Worm (Caenorhabditis elegans) whole organism, dauer: ENCODE data around the gene C46F9.5.

Experiments
- unc-62 ChIP-seq: sonication (generic microtip); optimal IDR thresholded peaks from 2 replicates; lab custom pipeline; 2017; ENCODE audit warnings: missing biosample characterization, missing genetic modification reagents, missing genetic modification characterization

The C46F9.5 gene

ce11 chrII:1882705-1883104, 12.7 kb upstream of the C46F9.5 start, which contains the start of gene math-5:
TSS of gene math-5 (minus strand) at chrII:1882805.
- TF ChIP-seq unc-62 (GFP tag; lab: Kevin White, UChicago): no peak

- TF ChIP-seq unc-62 (GFP tag; lab: Kevin White, UChicago): no peak
Measured at ce11 chrII:1884635-1885034, 10.7 kb upstream of the C46F9.5 start, which contains the start of gene math-6. TSS of gene math-6 (minus strand) at chrII:1884735.

ce11 chrII:1886379-1886778, 9.0 kb upstream of the C46F9.5 start, which contains the start of gene math-7:
TSS of gene math-7 (minus strand) at chrII:1886479.
- no peak for TF ChIP-seq unc-62 (GFP tag; lab: Kevin White, UChicago)

ce11 chrII:1889071-1889470, 6.3 kb upstream of the C46F9.5 start, which contains the start of gene math-8:
TSS of gene math-8 (minus strand) at chrII:1889171.
- no peak for TF ChIP-seq unc-62 (GFP tag; lab: Kevin White, UChicago)

- TF ChIP-seq unc-62 (GFP tag; lab: Kevin White, UChicago): no peak
Measured at ce11 chrII:1890682-1891081, 4.7 kb upstream of the C46F9.5 start, which contains the start of gene math-9. TSS of gene math-9 (minus strand) at chrII:1890782.

ce11 chrII:1893912-1894311, 1.5 kb upstream of the C46F9.5 start, which contains the start of gene C16C4.1:
TSS of gene C16C4.1 (plus strand) at chrII:1894212.
- TF ChIP-seq unc-62 (GFP tag; lab: Kevin White, UChicago): no peak

- TF ChIP-seq unc-62 (GFP tag; lab: Kevin White, UChicago): no peak
Measured at ce11 chrII:1895762-1896161, 384 bp downstream of the C46F9.5 start, which contains the start of gene math-25. TSS of gene math-25 (plus strand) at chrII:1896062.

ce11 chrII:1897936-1898335, 2.6 kb downstream of the C46F9.5 start, which contains the start of gene C46F9.6:
TSS of gene C46F9.6 (plus strand) at chrII:1898236.
- TF ChIP-seq unc-62 (GFP tag; lab: Kevin White, UChicago): no peak

ce11 chrII:1899934-1900333, 4.6 kb downstream of the C46F9.5 start, which contains the start of gene math-24:
TSS of gene math-24 (plus strand) at chrII:1900234.
- no peak for TF ChIP-seq unc-62 (GFP tag; lab: Kevin White, UChicago)

ce11 chrII:1901981-1902380, 6.6 kb downstream of the C46F9.5 start, which contains the start of gene math-23:
TSS of gene math-23 (plus strand) at chrII:1902281.
- no peak for TF ChIP-seq unc-62 (GFP tag; lab: Kevin White, UChicago)

ce11 chrII:1905104-1905503, 9.7 kb downstream of the C46F9.5 start, which contains the start of gene math-22:
TSS of gene math-22 (plus strand) at chrII:1905404.
- TF ChIP-seq unc-62 (GFP tag; lab: Kevin White, UChicago): no peak

ce11 chrII:1912741-1913140, 17.4 kb downstream of the C46F9.5 start, which contains the start of gene math-31:
TSS of gene math-31 (minus strand) at chrII:1912841.
- no peak for TF ChIP-seq unc-62 (GFP tag; lab: Kevin White, UChicago)

ce11 chrII:1917862-1918261, 22.5 kb downstream of the C46F9.5 start, which contains the start of gene bath-4:
TSS of gene bath-4 (minus strand) at chrII:1917962.
- no peak for TF ChIP-seq unc-62 (GFP tag; lab: Kevin White, UChicago)

ce11 chrII:1921018-1921417, 25.6 kb downstream of the C46F9.5 start, which contains the start of gene bath-7:
TSS of gene bath-7 (minus strand) at chrII:1921118.
- TF ChIP-seq unc-62 (GFP tag; lab: Kevin White, UChicago): no peak

ce11 chrII:1922665-1923187, 27.3 kb downstream of the C46F9.5 start, which contains the start of the genes bath-2 and F52C6.4:
TSS of gene bath-2 (minus strand) at chrII:1922765.
TSS of gene F52C6.4 (plus strand) at chrII:1923137.
- no peak for TF ChIP-seq unc-62 (GFP tag; lab: Kevin White, UChicago)

ce11 chrII:1924459-1924858, 29.1 kb downstream of the C46F9.5 start, which contains the start of gene F52C6.3:
TSS of gene F52C6.3 (plus strand) at chrII:1924759.
- no peak for TF ChIP-seq unc-62 (GFP tag; lab: Kevin White, UChicago)
